Worm (Caenorhabditis elegans) whole organism, L1 larva: Measurements from ENCODE around the gene ugtp-1.

Experiments
- C04F5.9 ChIP-seq: sonication (generic microtip); optimal IDR thresholded peaks from 2 replicates; lab custom pipeline; 2016; ENCODE audit warnings: missing genetic modification characterization, missing compliant biosample characterization
- F16B12.6 ChIP-seq: fragments of 150-350 bp; optimal IDR thresholded peaks from 2 replicates; lab custom pipeline; 2014; ENCODE audit warnings: missing biosample characterization, missing genetic modification characterization
- Y116A8C.19 ChIP-seq: sonication (generic microtip); optimal IDR thresholded peaks from 2 replicates; lab custom pipeline; 2016; ENCODE audit warnings: missing compliant biosample characterization, missing genetic modification characterization, borderline replicate concordance
- aha-1 ChIP-seq: fragments of 150-350 bp; optimal IDR thresholded peaks from 2 replicates; lab custom pipeline; 2014; ENCODE audit warnings: missing biosample characterization, missing genetic modification characterization
- ama-1 ChIP-seq: fragments of 150-350 bp; optimal IDR thresholded peaks from 2 replicates; lab custom pipeline; 2014
- blmp-1 ChIP-seq: fragments of 150-350 bp; optimal IDR thresholded peaks from 2 replicates; lab custom pipeline; 2014; ENCODE audit warnings: missing biosample characterization, missing genetic modification characterization
- ceh-8 ChIP-seq: fragments of 200-800 bp; sonication (Bioruptor generic); optimal IDR thresholded peaks from 2 replicates; lab custom pipeline; 2018; ENCODE audit warnings: mild to moderate bottlenecking, missing genetic modification characterization, moderate library complexity, missing compliant biosample characterization
- ceh-88 ChIP-seq: fragments of 200-800 bp; sonication (Bioruptor generic); IDR thresholded peaks from 2 replicates; pipeline ENCODE4 v1.3.6; 2022; ENCODE audit warnings: missing genetic modification characterization, missing compliant biosample characterization
- ces-1 ChIP-seq: fragments of 150-350 bp; optimal IDR thresholded peaks from 2 replicates; lab custom pipeline; 2014; ENCODE audit warnings: missing biosample characterization, missing genetic modification reagents, missing genetic modification characterization
- egl-13 ChIP-seq: sonication (generic microtip); optimal IDR thresholded peaks from 2 replicates; lab custom pipeline; 2016; ENCODE audit warnings: missing genotype, missing genetic modification reagents, missing genetic modification characterization, missing compliant biosample characterization
- elt-2 ChIP-seq: sonication (generic microtip); optimal IDR thresholded peaks from 2 replicates; lab custom pipeline; 2016; ENCODE audit warnings: missing genetic modification characterization, mild to moderate bottlenecking, inconsistent platforms, missing compliant biosample characterization, missing genetic modification reagents
- elt-3 ChIP-seq, 6 experiments: fragments of 150-350 bp in 1 of 6; sonication (generic microtip); optimal IDR thresholded peaks; 2 replicates each; lab custom pipeline; 2017 to 2018; ENCODE audit warnings: missing biosample characterization in 6 of 6, missing genetic modification characterization in 6 of 6, inconsistent platforms in 1 of 6
- ets-5 ChIP-seq: fragments of 200-800 bp; sonication (Bioruptor generic); IDR thresholded peaks from 2 replicates; pipeline ENCODE4 v1.3.6; 2022; ENCODE audit warnings: missing genetic modification characterization, missing compliant biosample characterization
- fkh-8 ChIP-seq: sonication (generic microtip); optimal IDR thresholded peaks from 2 replicates; lab custom pipeline; 2016; ENCODE audit warnings: mild to moderate bottlenecking, missing genetic modification characterization, missing compliant biosample characterization
- grh-1 ChIP-seq: fragments of 200-800 bp; sonication (Bioruptor generic); IDR thresholded peaks from 2 replicates; pipeline ENCODE4 v1.3.6; 2022; ENCODE audit warnings: missing genetic modification reagents, missing genetic modification characterization, missing compliant biosample characterization
- hlh-17 ChIP-seq: fragments of 200-800 bp; sonication (Bioruptor generic); optimal IDR thresholded peaks from 2 replicates; lab custom pipeline; 2018; ENCODE audit warnings: missing genetic modification characterization, mild to moderate bottlenecking, missing compliant biosample characterization, moderate library complexity, borderline replicate concordance
- hlh-4 ChIP-seq: sonication (generic microtip); optimal IDR thresholded peaks from 2 replicates; lab custom pipeline; 2016; ENCODE audit warnings: mild to moderate bottlenecking, missing genetic modification characterization, missing compliant biosample characterization
- irx-1 ChIP-seq: sonication (generic microtip); optimal IDR thresholded peaks from 2 replicates; lab custom pipeline; 2016; ENCODE audit warnings: missing genetic modification characterization, missing compliant biosample characterization
- lin-14 ChIP-seq: fragments of 200-800 bp; sonication (Bioruptor generic); optimal IDR thresholded peaks from 2 replicates; lab custom pipeline; 2018; ENCODE audit warnings: mild to moderate bottlenecking, missing genetic modification characterization, moderate library complexity, missing compliant biosample characterization
- lin-35 ChIP-seq, 2 experiments: fragments of 150-350 bp; optimal IDR thresholded peaks; 2 replicates each; lab custom pipeline; 2014; ENCODE audit warnings: missing biosample characterization in 2 of 2, missing genetic modification characterization in 2 of 2, missing genetic modification reagents in 2 of 2
- lsy-2 ChIP-seq, 2 experiments: fragments of 150-350 bp; optimal IDR thresholded peaks; 2 replicates each; lab custom pipeline; 2014; ENCODE audit warnings: missing biosample characterization in 2 of 2, missing genetic modification characterization in 2 of 2
- mep-1 ChIP-seq: fragments of 150-350 bp; optimal IDR thresholded peaks from 2 replicates; lab custom pipeline; 2014; ENCODE audit warnings: missing biosample characterization, missing genetic modification characterization
- nhr-11 ChIP-seq: fragments of 150-350 bp; optimal IDR thresholded peaks from 2 replicates; lab custom pipeline; 2014; ENCODE audit warnings: missing biosample characterization, missing genetic modification characterization
- nhr-12 ChIP-seq: sonication (generic microtip); optimal IDR thresholded peaks from 2 replicates; lab custom pipeline; 2017; ENCODE audit warnings: missing biosample characterization, missing genetic modification characterization
- nhr-20 ChIP-seq: sonication (generic microtip); optimal IDR thresholded peaks from 2 replicates; lab custom pipeline; 2016; ENCODE audit warnings: mild to moderate bottlenecking, missing genetic modification characterization, missing compliant biosample characterization
- nhr-237 ChIP-seq: fragments of 150-350 bp; optimal IDR thresholded peaks from 2 replicates; lab custom pipeline; 2014; ENCODE audit warnings: missing biosample characterization, missing genetic modification characterization
- nhr-71 ChIP-seq: sonication (generic microtip); optimal IDR thresholded peaks from 2 replicates; lab custom pipeline; 2016; ENCODE audit warnings: mild to moderate bottlenecking, missing genetic modification characterization, moderate library complexity, missing compliant biosample characterization
- nhr-76 ChIP-seq: sonication (generic microtip); optimal IDR thresholded peaks from 2 replicates; lab custom pipeline; 2017; ENCODE audit warnings: missing biosample characterization, missing genetic modification characterization
- nhr-85 ChIP-seq: sonication (generic microtip); peaks from one replicate; lab custom pipeline; 2016; ENCODE audit warnings: missing genetic modification characterization, inconsistent platforms, missing compliant biosample characterization
- pax-3 ChIP-seq: fragments of 200-800 bp; sonication (Bioruptor generic); optimal IDR thresholded peaks from 2 replicates; lab custom pipeline; 2018; ENCODE audit warnings: mild to moderate bottlenecking, missing genetic modification characterization, moderate library complexity, missing compliant biosample characterization
- snpc-4 ChIP-seq: fragments of 150-350 bp; optimal IDR thresholded peaks from 2 replicates; lab custom pipeline; 2014; ENCODE audit warnings: missing biosample characterization, missing genetic modification characterization
- snu-23 ChIP-seq: sonication (generic microtip); optimal IDR thresholded peaks from 2 replicates; lab custom pipeline; 2016; ENCODE audit warnings: missing genetic modification characterization, missing compliant biosample characterization
- sup-37 ChIP-seq: fragments of 200-800 bp; sonication (Bioruptor generic); optimal IDR thresholded peaks from 2 replicates; lab custom pipeline; 2018; ENCODE audit warnings: mild to moderate bottlenecking, missing genetic modification characterization, missing compliant biosample characterization
- swsn-7 ChIP-seq: sonication (generic microtip); optimal IDR thresholded peaks from 2 replicates; lab custom pipeline; 2016; ENCODE audit warnings: missing genetic modification characterization, missing compliant biosample characterization
- tbx-2 ChIP-seq: sonication (generic microtip); optimal IDR thresholded peaks from 2 replicates; lab custom pipeline; 2016; ENCODE audit warnings: missing genetic modification characterization, missing compliant biosample characterization
- tlp-1 ChIP-seq: fragments of 150-350 bp; optimal IDR thresholded peaks from 2 replicates; lab custom pipeline; 2014; ENCODE audit warnings: missing biosample characterization, missing genetic modification characterization
- unc-30 ChIP-seq: sonication (generic microtip); optimal IDR thresholded peaks from 2 replicates; lab custom pipeline; 2017; ENCODE audit warnings: missing biosample characterization, missing genetic modification characterization
- xbp-1 ChIP-seq: sonication (generic microtip); optimal IDR thresholded peaks from 2 replicates; lab custom pipeline; 2016; ENCODE audit warnings: missing genetic modification characterization, missing compliant biosample characterization
- zag-1 ChIP-seq: fragments of 150-350 bp; optimal IDR thresholded peaks from 2 replicates; lab custom pipeline; 2014; ENCODE audit warnings: missing biosample characterization, missing genetic modification characterization
- zip-4 ChIP-seq: fragments of 200-800 bp; sonication (Bioruptor generic); optimal IDR thresholded peaks from 2 replicates; lab custom pipeline; 2018; ENCODE audit warnings: mild to moderate bottlenecking, missing genetic modification characterization, moderate library complexity, missing compliant biosample characterization
- ztf-4 ChIP-seq: fragments of 150-350 bp; optimal IDR thresholded peaks from 2 replicates; lab custom pipeline; 2014; ENCODE audit warnings: missing biosample characterization, missing genetic modification characterization

The ugtp-1 gene

ce11 chrIII:8772428-8773027 lies 22.0 kb upstream of the ugtp-1 start (continued):
- TF ChIP-seq nhr-237: no peak
- no peak for TF ChIP-seq sup-37
- no peak for TF ChIP-seq unc-30
- TF ChIP-seq C04F5.9 (tag; lab: Kevin White, UChicago): no peak
- TF ChIP-seq grh-1 (GFP tag; lab: Robert Waterston, UW): no peak
- TF ChIP-seq nhr-11: no peak
- TF ChIP-seq nhr-20 (tag; lab: Kevin White, UChicago): no peak
- peak; percentile 58 for TF ChIP-seq fkh-8
- TF ChIP-seq ama-1: no peak
- TF ChIP-seq nhr-71: peak; percentile 29
- no peak for TF ChIP-seq aha-1 (tag; lab: Kevin White, UChicago)
- no peak for TF ChIP-seq Y116A8C.19
- TF ChIP-seq F16B12.6 (tag; lab: Kevin White, UChicago): no peak
- TF ChIP-seq blmp-1 (tag; lab: Kevin White, UChicago): peak; percentile 84
- TF ChIP-seq nhr-85 (tag; lab: Kevin White, UChicago): no peak
- TF ChIP-seq tbx-2 (tag; lab: Kevin White, UChicago): no peak
- no peak for TF ChIP-seq swsn-7 (tag; lab: Kevin White, UChicago)
- no peak for TF ChIP-seq ceh-8 (GFP tag; lab: Kevin White, UChicago)

ce11 chrIII:8771851-8772250 lies 21.3 kb upstream of the ugtp-1 start, which contains the start of gene K02D10.3:
Gene K02D10.3 (minus strand): TSS chrIII:8771951.
- TF ChIP-seq zag-1 (tag; lab: Kevin White, UChicago): no peak
- TF ChIP-seq ztf-4: no peak
- TF ChIP-seq blmp-1 (tag; lab: Kevin White, UChicago): no peak
- TF ChIP-seq ceh-88 (GFP tag; lab: Robert Waterston, UW): no peak
- no peak for TF ChIP-seq nhr-85 (tag; lab: Kevin White, UChicago)
- TF ChIP-seq hlh-4 (tag; lab: Kevin White, UChicago): no peak
- no peak for TF ChIP-seq lsy-2 (tag; optimal IDR thresholded peaks at IDR 0.05; lab: Kevin White, UChicago)
- no peak for TF ChIP-seq mep-1 (tag; lab: Kevin White, UChicago)
- TF ChIP-seq lin-35 (GFP tag; optimal IDR thresholded peaks at IDR 0.05; lab: Kevin White, UChicago): no peak
- TF ChIP-seq, all 84 proteins: peak for 0

DNA sequence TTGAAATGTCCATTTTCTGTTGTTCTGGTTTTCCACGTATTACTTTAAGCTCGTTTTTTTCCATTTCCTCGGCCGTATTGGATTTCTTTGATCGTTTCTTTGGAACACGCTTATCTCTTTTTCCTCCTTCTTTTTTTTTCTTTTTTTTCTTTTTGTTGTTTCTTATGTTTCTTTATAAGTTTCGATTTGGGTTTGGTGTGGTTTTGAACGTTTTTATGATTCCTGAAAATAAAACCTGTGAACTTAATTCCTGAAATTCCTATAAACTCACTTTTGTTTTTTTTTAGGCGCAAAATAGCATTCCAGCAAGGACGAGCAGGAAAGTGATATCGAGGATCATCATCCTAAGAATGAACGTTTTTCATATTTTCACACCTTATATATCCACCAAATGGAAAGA lies 20.7 kb upstream of the ugtp-1 start, which contains the start of gene K02D10.2:
TSS of gene K02D10.2 (minus strand) at position 101 of the 400 bp plus-strand sequence.
- TF ChIP-seq irx-1 (tag; lab: Kevin White, UChicago) (no peak), nhr-76 (tag; lab: Kevin White, UChicago) (no peak), C04F5.9 (tag; lab: Kevin White, UChicago) (no peak), xbp-1 (no peak), tlp-1 (tag; lab: Kevin White, UChicago) (no peak), nhr-12 (tag; lab: Kevin White, UChicago) (no peak), nhr-11 (no peak), egl-13 (no peak), snpc-4 (tag; lab: Kevin White, UChicago) (no peak), pax-3 (tag; lab: Kevin White, UChicago) (no peak), nhr-237 (no peak), Y116A8C.19 (no peak), ces-1 (GFP tag; lab: Kevin White, UChicago) (no peak), ets-5 (GFP tag; lab: Robert Waterston, UW) (no peak), grh-1 (GFP tag; lab: Robert Waterston, UW) (no peak), hlh-17 (GFP tag; lab: Kevin White, UChicago) (no peak), ceh-88 (GFP tag; lab: Robert Waterston, UW) (no peak), zip-4 (GFP tag; lab: Kevin White, UChicago) (no peak), elt-2 (tag; lab: Kevin White, UChicago) (no peak)

- TF ChIP-seq lsy-2 (tag; optimal IDR thresholded peaks at IDR 0.05; lab: Kevin White, UChicago) (peak in 1 of 2 experiments; percentile 12), lin-14 (GFP tag; lab: Kevin White, UChicago) (peak; percentile 61), blmp-1 (tag; lab: Kevin White, UChicago) (peak; percentile 47), nhr-85 (tag; lab: Kevin White, UChicago) (peak; percentile 70), elt-3 (tag; optimal IDR thresholded peaks at IDR 0.05; lab: Kevin White, UChicago) (peak in 1 of 6 experiments; percentile 27), tbx-2 (tag; lab: Kevin White, UChicago) (peak; percentile 3), grh-1 (GFP tag; lab: Robert Waterston, UW) (peak; percentile 88), snu-23 (GFP tag; lab: Kevin White, UChicago) (no peak), snpc-4 (tag; lab: Kevin White, UChicago) (no peak), lin-35 (GFP tag; optimal IDR thresholded peaks at IDR 0.05; lab: Kevin White, UChicago) (no peak), ces-1 (GFP tag; lab: Kevin White, UChicago) (no peak)
Observed at ce11 chrIII:8770243-8770642, 19.7 kb upstream of the ugtp-1 start.
